Fruit fly (Drosophila melanogaster) whole organism, embryonic: ENCODE measurements around the gene Teh2.

ENCODE experiments used
- Adf1 ChIP-seq: fragments of 200-800 bp; sonication (Bioruptor generic); IDR thresholded peaks from 2 replicates; pipeline ENCODE4 v1.3.6; 2022; ENCODE audit warnings: missing biosample characterization, missing genetic modification characterization
- CG10147 ChIP-seq: fragments of 200-800 bp; sonication (Bioruptor generic); optimal IDR thresholded peaks from 2 replicates; lab custom pipeline; 2019; ENCODE audit warnings: missing biosample characterization, mild to moderate bottlenecking, missing genetic modification characterization, moderate library complexity
- CG11247 ChIP-seq: fragments of 200-800 bp; sonication (Bioruptor generic); IDR thresholded peaks from 2 replicates; pipeline ENCODE4 v1.3.6; 2022; ENCODE audit warnings: missing biosample characterization, missing genetic modification characterization
- CG13894 ChIP-seq: fragments of 200-800 bp; sonication (Bioruptor generic); optimal IDR thresholded peaks from 3 replicates; lab custom pipeline; 2018; ENCODE audit warnings: missing biosample characterization, mild to moderate bottlenecking, missing genetic modification characterization, moderate library complexity
- CG14441 ChIP-seq: fragments of 200-800 bp; sonication (Bioruptor generic); IDR thresholded peaks from 2 replicates; pipeline ENCODE4 v1.3.6; 2022; ENCODE audit warnings: missing biosample characterization, missing genetic modification characterization
- CG14710 ChIP-seq: fragments of 200-800 bp; sonication (Bioruptor generic); optimal IDR thresholded peaks from 3 replicates; lab custom pipeline; 2019; ENCODE audit warnings: missing biosample characterization, mild to moderate bottlenecking, missing genetic modification characterization, moderate library complexity
- CG1602 ChIP-seq: fragments of 200-800 bp; sonication (Bioruptor generic); optimal IDR thresholded peaks from 3 replicates; lab custom pipeline; 2016; ENCODE audit warnings: missing biosample characterization, missing genetic modification characterization
- CG17829 ChIP-seq: fragments of 200-800 bp; optimal IDR thresholded peaks from 2 replicates; lab custom pipeline; 2019; ENCODE audit warnings: missing biosample characterization, mild to moderate bottlenecking, missing genetic modification characterization, moderate library complexity
- CG2120 ChIP-seq: fragments of 200-800 bp; sonication (Bioruptor generic); optimal IDR thresholded peaks from 3 replicates; lab custom pipeline; 2016; ENCODE audit warnings: missing biosample characterization, missing genetic modification characterization
- CG2202 ChIP-seq: fragments of 200-800 bp; sonication (Bioruptor generic); optimal IDR thresholded peaks from 2 replicates; lab custom pipeline; 2018; ENCODE audit warnings: missing biosample characterization, mild to moderate bottlenecking, missing genetic modification characterization
- CG31365 ChIP-seq: fragments of 200-800 bp; sonication (Bioruptor generic); optimal IDR thresholded peaks from 2 replicates; lab custom pipeline; 2018; ENCODE audit warnings: missing biosample characterization, mild to moderate bottlenecking, missing genetic modification characterization
- CG34376 ChIP-seq: fragments of 200-800 bp; sonication (Bioruptor generic); optimal IDR thresholded peaks from 2 replicates; lab custom pipeline; 2018; ENCODE audit warnings: missing biosample characterization, mild to moderate bottlenecking, missing genetic modification characterization
- CG4707 ChIP-seq: fragments of 200-800 bp; sonication (Bioruptor generic); optimal IDR thresholded peaks from 2 replicates; lab custom pipeline; 2018; ENCODE audit warnings: missing biosample characterization, mild to moderate bottlenecking, missing genetic modification characterization, moderate library complexity
- CG6175 ChIP-seq: fragments of 200-800 bp; sonication (Bioruptor generic); IDR thresholded peaks from 3 replicates; pipeline ENCODE4 v1.3.6; 2022; ENCODE audit warnings: missing biosample characterization, missing genetic modification characterization
- CG6791 ChIP-seq: fragments of 200-800 bp; sonication (Bioruptor generic); IDR thresholded peaks from 3 replicates; pipeline ENCODE4 v1.3.6; 2022; ENCODE audit warnings: missing biosample characterization, missing genetic modification characterization; ENCODE audit not compliant: partially characterized antibody
- CG6813 ChIP-seq: fragments of 200-800 bp; sonication (Bioruptor generic); optimal IDR thresholded peaks from 2 replicates; lab custom pipeline; 2017; ENCODE audit warnings: missing biosample characterization, missing genetic modification characterization, mild to moderate bottlenecking, moderate library complexity, missing genetic modification reagents
- CG8388 ChIP-seq: fragments of 200-800 bp; sonication (Bioruptor generic); optimal IDR thresholded peaks from 2 replicates; lab custom pipeline; 2019; ENCODE audit warnings: missing biosample characterization, mild to moderate bottlenecking, missing genetic modification characterization, moderate library complexity
- CG9932 ChIP-seq: fragments of 200-800 bp; sonication (Bioruptor generic); IDR thresholded peaks from 2 replicates; pipeline ENCODE4 v1.3.6; 2022; ENCODE audit warnings: missing biosample characterization, missing genetic modification characterization
- Dad ChIP-seq: fragments of 200-800 bp; sonication (Bioruptor generic); optimal IDR thresholded peaks from 3 replicates; lab custom pipeline; 2016; ENCODE audit warnings: missing biosample characterization, missing genetic modification characterization
- Dp ChIP-seq: fragments of 200-800 bp; sonication (Bioruptor generic); optimal IDR thresholded peaks from 2 replicates; lab custom pipeline; 2018; ENCODE audit warnings: missing biosample characterization, mild to moderate bottlenecking, missing genetic modification characterization, moderate library complexity
- Ets97D ChIP-seq: fragments of 200-800 bp; sonication (Bioruptor generic); optimal IDR thresholded peaks from 3 replicates; lab custom pipeline; 2016; ENCODE audit warnings: missing biosample characterization, missing genetic modification characterization
- Fer2 ChIP-seq: fragments of 200-800 bp; sonication (Bioruptor generic); optimal IDR thresholded peaks from 2 replicates; lab custom pipeline; 2018; ENCODE audit warnings: missing biosample characterization, mild to moderate bottlenecking, missing genetic modification characterization, moderate library complexity
- MTF-1 ChIP-seq: fragments of 200-800 bp; sonication (Bioruptor generic); optimal IDR thresholded peaks from 2 replicates; lab custom pipeline; 2018; ENCODE audit warnings: missing biosample characterization, mild to moderate bottlenecking, missing genetic modification characterization, borderline replicate concordance
- Med ChIP-seq: fragments of 200-800 bp; sonication (Bioruptor generic); peaks from one replicate; lab custom pipeline; 2016; ENCODE audit warnings: missing biosample characterization, missing genetic modification characterization, mild to moderate bottlenecking, inconsistent platforms, moderate library complexity
- Mes4 ChIP-seq: fragments of 200-800 bp; sonication (Bioruptor generic); optimal IDR thresholded peaks from 2 replicates; lab custom pipeline; 2016; ENCODE audit warnings: missing biosample characterization, missing genetic modification characterization
- PHDP ChIP-seq: fragments of 200-800 bp; sonication (Bioruptor generic); optimal IDR thresholded peaks from 3 replicates; lab custom pipeline; 2018; ENCODE audit warnings: missing biosample characterization, mild to moderate bottlenecking, missing genetic modification characterization, moderate library complexity
- aop ChIP-seq: fragments of 200-800 bp; sonication (Bioruptor generic); IDR thresholded peaks from 2 replicates; pipeline ENCODE4 v1.3.6; 2022; ENCODE audit warnings: missing biosample characterization, missing genetic modification characterization
- bab2 ChIP-seq: fragments of 200-800 bp; sonication (Bioruptor generic); optimal IDR thresholded peaks from 2 replicates; lab custom pipeline; 2016; ENCODE audit warnings: missing biosample characterization, missing genetic modification characterization
- bowl ChIP-seq: fragments of 200-800 bp; sonication (Bioruptor generic); IDR thresholded peaks from 2 replicates; pipeline ENCODE4 v1.3.6; 2022; ENCODE audit warnings: missing biosample characterization, missing genetic modification characterization
- chm ChIP-seq: fragments of 200-800 bp; sonication (Bioruptor generic); IDR thresholded peaks from 2 replicates; pipeline ENCODE4 v1.3.6; 2022; ENCODE audit warnings: missing biosample characterization, missing genetic modification characterization
- crc ChIP-seq: fragments of 200-800 bp; sonication (Bioruptor generic); optimal IDR thresholded peaks from 2 replicates; lab custom pipeline; 2016; ENCODE audit warnings: missing biosample characterization, missing genetic modification characterization
- crol ChIP-seq: fragments of 200-800 bp; sonication (Bioruptor generic); IDR thresholded peaks from 2 replicates; pipeline ENCODE4 v1.3.6; 2022; ENCODE audit warnings: missing biosample characterization, missing genetic modification characterization
- dm ChIP-seq: fragments of 200-800 bp; sonication (Bioruptor generic); optimal IDR thresholded peaks from 3 replicates; lab custom pipeline; 2016; ENCODE audit warnings: missing biosample characterization, missing genetic modification characterization
- dpn ChIP-seq, 2 experiments: fragments of 200-800 bp; sonication (Bioruptor generic); optimal IDR thresholded peaks; 3 replicates each; lab custom pipeline; 2016; ENCODE audit warnings: missing biosample characterization in 2 of 2, missing genetic modification characterization in 2 of 2
- grn ChIP-seq: fragments of 200-800 bp; sonication (Bioruptor generic); optimal IDR thresholded peaks from 3 replicates; lab custom pipeline; 2017; ENCODE audit warnings: missing biosample characterization, missing genetic modification characterization
- hb ChIP-seq: fragments of 200-800 bp; sonication (Bioruptor generic); IDR thresholded peaks from 3 replicates; pipeline ENCODE4 v1.3.6; 2022; ENCODE audit warnings: missing biosample characterization, missing genetic modification characterization; ENCODE audit not compliant: partially characterized antibody
- ken ChIP-seq: fragments of 200-800 bp; sonication (Bioruptor generic); IDR thresholded peaks from 3 replicates; pipeline ENCODE4 v1.3.6; 2022; ENCODE audit warnings: missing biosample characterization, missing genetic modification characterization
- knrl ChIP-seq: fragments of 200-800 bp; sonication (Bioruptor generic); IDR thresholded peaks from 3 replicates; pipeline ENCODE4 v1.3.6; 2022; ENCODE audit warnings: missing biosample characterization, missing genetic modification characterization; ENCODE audit not compliant: partially characterized antibody
- otp ChIP-seq: fragments of 200-800 bp; sonication (Bioruptor generic); IDR thresholded peaks from 3 replicates; pipeline ENCODE4, ENCODE4 v1.3.6; 2022; ENCODE audit warnings: missing biosample characterization, missing genetic modification characterization
- p53 ChIP-seq: fragments of 200-800 bp; sonication (Bioruptor generic); optimal IDR thresholded peaks from 2 replicates; lab custom pipeline; 2016; ENCODE audit warnings: missing biosample characterization, missing genetic modification characterization
- pho ChIP-seq: fragments of 200-800 bp; sonication (Bioruptor generic); optimal IDR thresholded peaks from 2 replicates; lab custom pipeline; 2016; ENCODE audit warnings: missing biosample characterization, missing genetic modification characterization
- phol ChIP-seq: fragments of 200-800 bp; sonication (Bioruptor generic); optimal IDR thresholded peaks from 3 replicates; lab custom pipeline; 2018; ENCODE audit warnings: missing biosample characterization, mild to moderate bottlenecking, missing genetic modification characterization, moderate library complexity
- slou ChIP-seq: fragments of 200-800 bp; sonication (Bioruptor generic); optimal IDR thresholded peaks from 3 replicates; lab custom pipeline; 2016; ENCODE audit warnings: missing biosample characterization, missing genetic modification characterization
- unpg ChIP-seq: fragments of 200-800 bp; sonication (Bioruptor generic); optimal IDR thresholded peaks from 3 replicates; lab custom pipeline; 2018; ENCODE audit warnings: missing biosample characterization, mild to moderate bottlenecking, missing genetic modification characterization, moderate library complexity
- usp ChIP-seq: fragments of >200 bp; optimal IDR thresholded peaks from 2 replicates; lab custom pipeline; 2017; ENCODE audit warnings: missing biosample characterization, missing genetic modification characterization
- vvl ChIP-seq: fragments of 200-800 bp; sonication (Bioruptor generic); IDR thresholded peaks from 2 replicates; pipeline ENCODE4 v1.3.6; 2022; ENCODE audit warnings: missing biosample characterization, missing genetic modification characterization
- wdn ChIP-seq: fragments of 200-800 bp; sonication (Bioruptor generic); IDR thresholded peaks from 2 replicates; pipeline ENCODE4 v1.3.6; 2022; ENCODE audit warnings: missing biosample characterization, missing genetic modification characterization
- z ChIP-seq: fragments of 200-800 bp; sonication (Bioruptor generic); IDR thresholded peaks from 3 replicates; pipeline ENCODE4 v1.3.6; 2022; ENCODE audit warnings: missing biosample characterization, missing genetic modification characterization
- zf30C ChIP-seq: fragments of 200-800 bp; sonication (Bioruptor generic); optimal IDR thresholded peaks from 3 replicates; lab custom pipeline; 2018; ENCODE audit warnings: missing biosample characterization, mild to moderate bottlenecking, missing genetic modification characterization

Gene Teh2

dm6 chr3L:4133724-4134678, 53.8 kb downstream of the Teh2 start, which contains the start of gene ens (continued):
- TF ChIP-seq bowl (no peak), CG14441 (GFP tag; lab: Robert Waterston, UW) (no peak), wdn (GFP tag; lab: Robert Waterston, UW) (no peak), Fer2 (tag; lab: Kevin White, UChicago) (no peak), dm (peak; percentile 34), CG11247 (GFP tag; lab: Robert Waterston, UW) (no peak), CG13894 (tag; lab: Kevin White, UChicago) (peak; percentile 79), zf30C (GFP tag; lab: Kevin White, UChicago) (no peak), Mes4 (GFP tag; lab: Kevin White, UChicago) (no peak), phol (tag; lab: Kevin White, UChicago) (peak; percentile 72), CG10147 (GFP tag; lab: Kevin White, UChicago) (no peak), CG1602 (GFP tag; lab: Kevin White, UChicago) (no peak), bab2 (GFP tag; lab: Kevin White, UChicago) (no peak), CG31365 (tag; lab: Kevin White, UChicago) (no peak), pho (no peak), Adf1 (GFP tag; lab: Robert Waterston, UW) (peak; percentile 21; the same call in 1 of the 2 replicates), otp (GFP tag; lab: Robert Waterston, UW) (no peak), crc (no peak), ken (GFP tag; lab: Robert Waterston, UW) (no peak), Dad (GFP tag; lab: Kevin White, UChicago) (no peak), chm (GFP tag; lab: Robert Waterston, UW) (peak; percentile 10; the same call in 1 of the 2 replicates), vvl (no peak), usp (GFP tag; lab: Kevin White, UChicago) (no peak), CG14710 (tag; lab: Kevin White, UChicago) (peak; percentile 26), unpg (GFP tag; lab: Kevin White, UChicago) (no peak), Dp (GFP tag; lab: Kevin White, UChicago) (peak; percentile 48), CG6175 (GFP tag; lab: Robert Waterston, UW) (no peak), dpn (GFP tag; optimal IDR thresholded peaks at IDR 0.05; lab: Kevin White, UChicago) (no peak), aop (GFP tag; lab: Robert Waterston, UW) (0 out of 2 replicates have a peak, but pooled peaks have one; percentile 9), z (GFP tag; lab: Robert Waterston, UW) (no peak), CG2120 (GFP tag; lab: Kevin White, UChicago) (no peak), CG8388 (GFP tag; lab: Kevin White, UChicago) (no peak), knrl (GFP tag; lab: Robert Waterston, UW) (0 out of 3 replicates have a peak, but pooled peaks have one; percentile 25), crol (peak; percentile 77), CG6813 (GFP tag; lab: Kevin White, UChicago) (no peak), Ets97D (GFP tag; lab: Kevin White, UChicago) (peak; percentile 28), CG6791 (GFP tag; lab: Robert Waterston, UW) (no peak), slou (GFP tag; lab: Kevin White, UChicago) (no peak), CG9932 (GFP tag; lab: Robert Waterston, UW) (no peak), PHDP (tag; lab: Kevin White, UChicago) (peak; percentile 28), CG2202 (tag; lab: Kevin White, UChicago) (no peak), CG34376 (GFP tag; lab: Kevin White, UChicago) (peak; percentile 21), CG4707 (GFP tag; lab: Kevin White, UChicago) (no peak), MTF-1 (GFP tag; lab: Kevin White, UChicago) (no peak), hb (GFP tag; lab: Robert Waterston, UW) (no peak), p53 (GFP tag; lab: Kevin White, UChicago) (no peak), grn (GFP tag; lab: Kevin White, UChicago) (no peak), Med (peak; percentile 64), CG17829 (tag; lab: Kevin White, UChicago) (peak; percentile 3)
